Worm (Caenorhabditis elegans): ENCODE results near the gene C17C3.24.

C17C3.24 gene

ce11 chrII:5497541-5497940 is 44.0 kb downstream of the C17C3.24 start:
- TF ChIP-seq klf-2 (GFP tag; conservative IDR thresholded peaks at IDR 0.05) = no peak
- no peak for TF ChIP-seq ref-1 (GFP tag; conservative IDR thresholded peaks at IDR 0.05)
- no peak for TF ChIP-seq ztf-23 (GFP tag; IDR thresholded peaks at IDR 0.05)
- no peak for TF ChIP-seq tab-1 (GFP tag; IDR thresholded peaks at IDR 0.05)
- TF ChIP-seq med-1 (GFP tag; optimal IDR thresholded peaks at IDR 0.05; ENCODE audit: insufficient read depth) = no peak
- TF ChIP-seq cog-1 (tag; optimal IDR thresholded peaks at IDR 0.05) = no peak
- no peak for TF ChIP-seq flt-1 (GFP tag; IDR thresholded peaks at IDR 0.05)
- no peak for TF ChIP-seq T22C8.4 (GFP tag; IDR thresholded peaks at IDR 0.05)
- TF ChIP-seq ztf-29 (GFP tag; IDR thresholded peaks at IDR 0.05) = no peak

ce11 chrII:5496375-5496774 is 45.2 kb downstream of the C17C3.24 start, which contains the start of gene F12A10.1:
Gene F12A10.1, plus strand, starts transcription at chrII:5496540.
- TF ChIP-seq ref-1 (GFP tag; conservative IDR thresholded peaks at IDR 0.05) = no peak
- TF ChIP-seq ztf-23 (GFP tag; IDR thresholded peaks at IDR 0.05) = no peak
- TF ChIP-seq ztf-29 (GFP tag; IDR thresholded peaks at IDR 0.05) = no peak
- no peak for TF ChIP-seq tab-1 (GFP tag; IDR thresholded peaks at IDR 0.05)
- TF ChIP-seq flt-1 (GFP tag; IDR thresholded peaks at IDR 0.05) = no peak
- no peak for TF ChIP-seq T22C8.4 (GFP tag; IDR thresholded peaks at IDR 0.05)
- no peak for TF ChIP-seq klf-2 (GFP tag; conservative IDR thresholded peaks at IDR 0.05)
- TF ChIP-seq med-1 (GFP tag; optimal IDR thresholded peaks at IDR 0.05; ENCODE audit: insufficient read depth) = no peak
- TF ChIP-seq cog-1 (tag; optimal IDR thresholded peaks at IDR 0.05) = no peak

ce11 chrII:5494405-5494804 is 47.2 kb downstream of the C17C3.24 start, which contains the start of gene F12A10.6:
Gene F12A10.6, minus strand, starts transcription at chrII:5494505.
- no peak for TF ChIP-seq flt-1 (GFP tag; IDR thresholded peaks at IDR 0.05)
- TF ChIP-seq T22C8.4 (GFP tag; IDR thresholded peaks at IDR 0.05) = no peak
- no peak for TF ChIP-seq med-1 (GFP tag; optimal IDR thresholded peaks at IDR 0.05; ENCODE audit: insufficient read depth)
- no peak for TF ChIP-seq ref-1 (GFP tag; conservative IDR thresholded peaks at IDR 0.05)
- TF ChIP-seq cog-1 (tag; optimal IDR thresholded peaks at IDR 0.05) = no peak
- TF ChIP-seq tab-1 (GFP tag; IDR thresholded peaks at IDR 0.05) = no peak
- TF ChIP-seq ztf-23 (GFP tag; IDR thresholded peaks at IDR 0.05) = no peak
- no peak for TF ChIP-seq ztf-29 (GFP tag; IDR thresholded peaks at IDR 0.05)
- TF ChIP-seq klf-2 (GFP tag; conservative IDR thresholded peaks at IDR 0.05) = no peak
